Worm (Caenorhabditis elegans): ENCODE measurements around the gene W03G1.5.

The W03G1.5 gene

ce11 chrIV:506384-506783 is at the start of gene W03G1.5:
W03G1.5 (minus strand) TSS chrIV:506484.
- TF ChIP-seq unc-62 (GFP tag; optimal IDR thresholded peaks at IDR 0.05), result no peak

- TF ChIP-seq unc-62 (GFP tag; optimal IDR thresholded peaks at IDR 0.05), result no peak
Measured at ce11 chrIV:554005-554404, 47.7 kb upstream of the W03G1.5 start.

- TF ChIP-seq unc-62 (GFP tag; optimal IDR thresholded peaks at IDR 0.05), result no peak
Measured at ce11 chrIV:551923-552322, 45.6 kb upstream of the W03G1.5 start.

- TF ChIP-seq unc-62 (GFP tag; optimal IDR thresholded peaks at IDR 0.05), result no peak
Measured at ce11 chrIV:548000-548399, 41.7 kb upstream of the W03G1.5 start, which contains the start of gene F56A11.4. F56A11.4 (plus strand) TSS chrIV:548300.

- TF ChIP-seq unc-62 (GFP tag; optimal IDR thresholded peaks at IDR 0.05), result no peak
Measured at ce11 chrIV:545852-546251, 39.6 kb upstream of the W03G1.5 start.

- TF ChIP-seq unc-62 (GFP tag; optimal IDR thresholded peaks at IDR 0.05), result no peak
Measured at ce11 chrIV:531835-532234, 25.6 kb upstream of the W03G1.5 start, which contains the start of gene glt-7. glt-7 (plus strand) TSS chrIV:532135.

- TF ChIP-seq unc-62 (GFP tag; optimal IDR thresholded peaks at IDR 0.05), result no peak
Measured at ce11 chrIV:524352-524751, 18.1 kb upstream of the W03G1.5 start, which contains the start of gene W03G1.2. W03G1.2 (plus strand) TSS chrIV:524652.

- TF ChIP-seq unc-62 (GFP tag; optimal IDR thresholded peaks at IDR 0.05), result no peak
Measured at ce11 chrIV:523595-523994, 17.3 kb upstream of the W03G1.5 start, which contains the start of gene asm-3. asm-3 (minus strand) TSS chrIV:523809.

ce11 chrIV:522566-522965 is 16.3 kb upstream of the W03G1.5 start:
- TF ChIP-seq unc-62 (GFP tag; optimal IDR thresholded peaks at IDR 0.05), result no peak

DNA sequence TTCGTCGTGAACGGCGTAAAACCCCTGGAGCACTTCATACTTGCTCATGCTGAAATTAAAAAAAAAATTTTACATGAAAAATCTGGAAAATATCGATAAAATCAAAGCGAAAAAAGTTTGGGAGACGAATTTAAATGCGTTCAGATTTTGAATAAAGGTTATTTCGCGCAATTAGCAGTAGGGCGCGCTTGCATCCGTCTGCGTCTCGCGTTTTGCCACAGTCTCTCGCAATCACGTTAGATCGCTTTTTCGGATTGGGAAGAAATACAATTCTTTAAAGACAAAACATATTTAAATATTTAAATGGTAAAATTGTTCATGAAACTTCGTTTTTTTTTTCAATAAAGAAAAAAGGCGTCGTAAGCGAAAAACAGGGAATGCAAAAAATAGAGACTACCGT is 13.1 kb upstream of the W03G1.5 start, which contains the start of gene pig-1:
Gene pig-1 (minus strand): TSS at position 49 of the 400 bp plus-strand sequence.
- no peak for TF ChIP-seq unc-62 (GFP tag; optimal IDR thresholded peaks at IDR 0.05)

DNA sequence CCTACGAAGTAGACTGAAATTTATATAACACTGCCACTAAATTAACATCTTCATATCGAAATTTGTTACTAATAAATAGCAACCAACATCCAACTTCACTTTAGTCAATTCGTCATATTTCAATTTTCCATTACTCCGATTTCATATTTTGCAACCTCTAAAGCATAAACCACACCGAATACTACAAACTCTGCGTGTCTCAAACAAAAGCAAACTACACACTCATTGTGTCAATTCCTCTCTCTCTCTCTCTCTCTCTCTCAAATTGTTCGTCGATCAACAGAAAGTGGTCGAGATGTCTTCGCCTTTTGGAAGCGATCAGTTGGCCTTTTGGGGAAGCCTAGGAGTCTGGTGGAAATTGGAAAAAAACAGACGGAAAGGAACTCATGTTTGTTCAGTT is 1.8 kb downstream of the W03G1.5 start:
- no peak for TF ChIP-seq unc-62 (GFP tag; optimal IDR thresholded peaks at IDR 0.05)

ce11 chrIV:497155-497554 is 9.1 kb downstream of the W03G1.5 start:
- TF ChIP-seq unc-62 (GFP tag; optimal IDR thresholded peaks at IDR 0.05), result no peak

DNA sequence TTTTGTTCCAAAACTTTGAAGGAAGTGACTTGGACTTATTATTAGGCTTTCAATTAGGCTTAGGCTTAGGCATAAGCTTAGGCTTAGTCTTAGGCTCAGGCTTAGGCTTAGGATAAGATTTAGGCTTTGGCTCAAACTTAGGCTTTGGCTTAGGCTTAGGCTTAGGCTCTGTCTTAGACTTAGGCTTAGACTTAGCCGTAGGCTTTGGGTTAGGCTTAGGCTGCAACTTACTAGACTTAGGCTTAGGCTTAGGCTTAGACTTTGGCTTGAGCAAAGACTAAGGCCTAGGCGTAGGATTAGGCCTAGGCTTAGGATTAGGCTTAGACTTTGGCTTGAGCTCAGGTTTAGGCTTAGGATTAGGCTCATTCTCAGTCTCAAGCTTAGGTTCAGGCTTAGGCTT is 21.5 kb downstream of the W03G1.5 start:
- no peak for TF ChIP-seq unc-62 (GFP tag; optimal IDR thresholded peaks at IDR 0.05)

ce11 chrIV:484004-484403 is 22.3 kb downstream of the W03G1.5 start:
- TF ChIP-seq unc-62 (GFP tag; optimal IDR thresholded peaks at IDR 0.05), result no peak

DNA sequence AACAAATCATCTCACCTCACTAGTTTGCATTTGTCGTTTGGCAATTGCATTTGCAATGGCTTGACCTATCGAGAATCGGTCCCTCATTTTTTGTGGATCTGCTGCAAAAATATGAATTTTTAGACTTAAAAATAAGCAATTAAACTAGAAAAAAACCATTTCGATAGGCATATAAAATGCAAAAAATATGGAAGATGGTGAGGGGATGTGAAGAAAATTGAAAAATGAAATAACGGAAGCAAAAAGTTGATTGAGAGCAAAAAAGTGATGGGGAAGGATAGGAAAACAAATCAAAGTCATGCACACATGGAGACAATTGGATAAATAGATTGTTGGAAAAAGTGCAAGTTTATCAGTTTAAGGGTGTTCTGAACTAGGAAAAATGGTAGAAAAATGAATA is 25.2 kb downstream of the W03G1.5 start, which contains the start of gene npr-37:
Gene npr-37 (minus strand): TSS at position 101 of the 400 bp plus-strand sequence.
- no peak for TF ChIP-seq unc-62 (GFP tag; optimal IDR thresholded peaks at IDR 0.05)

ce11 chrIV:468307-468706 is 38.0 kb downstream of the W03G1.5 start:
- no peak for TF ChIP-seq unc-62 (GFP tag; optimal IDR thresholded peaks at IDR 0.05)

DNA sequence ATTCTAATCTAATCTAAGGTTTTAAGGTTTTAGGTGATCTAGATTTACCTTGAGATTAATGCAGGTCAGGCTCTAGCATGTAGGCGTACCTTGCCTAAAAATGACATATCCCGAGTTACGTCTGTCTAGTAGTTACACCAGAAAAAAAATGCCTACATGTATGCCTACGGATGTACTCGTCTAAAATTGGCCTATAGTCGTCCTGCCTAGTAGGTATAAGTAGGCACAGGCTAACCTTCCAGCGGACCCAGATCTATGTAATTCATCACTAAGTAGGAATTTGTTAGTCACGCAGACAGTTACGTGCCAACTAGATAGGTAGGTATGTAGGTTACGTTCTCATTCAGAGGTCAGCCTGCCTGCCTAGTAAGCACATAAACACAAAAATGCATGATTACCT is 39.0 kb downstream of the W03G1.5 start:
- no peak for TF ChIP-seq unc-62 (GFP tag; optimal IDR thresholded peaks at IDR 0.05)

DNA sequence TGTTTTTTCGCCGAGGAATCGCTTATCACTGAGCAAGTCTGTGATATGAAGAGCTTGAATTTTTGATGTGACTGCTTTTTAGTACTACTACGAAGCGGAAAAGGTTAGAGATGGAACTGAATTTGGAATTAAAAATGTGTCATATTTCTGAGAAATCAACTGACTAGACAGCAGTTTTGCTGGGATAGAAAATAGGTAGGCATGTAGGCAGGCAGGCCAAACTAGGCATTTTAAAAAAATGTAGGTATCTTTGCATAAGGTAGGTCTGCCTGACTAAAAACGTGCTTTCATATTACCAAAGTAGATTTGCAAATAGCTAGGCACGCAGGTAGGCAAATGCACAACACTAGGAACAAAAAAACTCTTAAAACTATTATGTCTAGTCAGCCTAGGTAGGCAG is 39.7 kb downstream of the W03G1.5 start:
- no peak for TF ChIP-seq unc-62 (GFP tag; optimal IDR thresholded peaks at IDR 0.05)
